Worm (Caenorhabditis elegans) whole organism, young adult: ENCODE measurements around the gene ddl-2.

Experiments
- B0019.2 ChIP-seq: fragments of 200-800 bp; sonication (Bioruptor generic); conservative IDR thresholded peaks from 2 replicates; pipeline ENCODE4 v1.3.6; 2022; ENCODE audit warnings: missing genetic modification reagents, missing genetic modification characterization, missing compliant biosample characterization
- ama-1 ChIP-seq, 3 experiments: fragments of 150-350 bp in 1 of 3; sonication (generic microtip) in 2 of 3; optimal IDR thresholded peaks; 2 replicates each; lab custom pipeline; 2014 to 2018; ENCODE audit warnings: missing biosample characterization in 2 of 3, missing genetic modification characterization in 2 of 3, missing genetic modification reagents in 2 of 3
- hlh-12 ChIP-seq: sonication (generic microtip); optimal IDR thresholded peaks from 2 replicates; lab custom pipeline; 2016; ENCODE audit warnings: missing genetic modification characterization, missing compliant biosample characterization
- hmg-20 ChIP-seq: fragments of 200-800 bp; sonication (Bioruptor generic); IDR thresholded peaks from 2 replicates; pipeline ENCODE4 v1.3.6; 2022; ENCODE audit warnings: missing genetic modification reagents, missing genetic modification characterization, missing compliant biosample characterization
- nfya-1 ChIP-seq: sonication (generic microtip); optimal IDR thresholded peaks from 2 replicates; lab custom pipeline; 2017; ENCODE audit warnings: antibody characterized with exemption, missing compliant biosample characterization, missing genetic modification characterization, borderline replicate concordance; ENCODE audit not compliant: insufficient read depth
- ztf-3 ChIP-seq: fragments of 200-800 bp; sonication (Bioruptor generic); optimal IDR thresholded peaks from 2 replicates; lab custom pipeline; 2018; ENCODE audit warnings: mild to moderate bottlenecking, missing genetic modification characterization, missing compliant biosample characterization

ce11 chrII:13515813-13516212, 31.6 kb downstream of the ddl-2 start:
- TF ChIP-seq ama-1 (optimal IDR thresholded peaks at IDR 0.05; lab: Kevin White, UChicago) (no peak), ama-1 (GFP tag; optimal IDR thresholded peaks at IDR 0.05; lab: Kevin White, UChicago) (no peak), hlh-12 (tag; lab: Kevin White, UChicago) (no peak), ztf-3 (no peak), B0019.2 (GFP tag; lab: Robert Waterston, UW) (no peak), nfya-1 (tag; lab: Kevin White, UChicago) (no peak), hmg-20 (GFP tag; lab: Robert Waterston, UW) (no peak)
